Worm (Caenorhabditis elegans) whole organism, midembryonic: ENCODE measurements around the gene B0222.11.

Experiments used
- T22C8.4 ChIP-seq: fragments of 200-800 bp; sonication (Bioruptor generic); IDR thresholded peaks from 2 replicates; pipeline ENCODE4 v1.3.6; 2022; ENCODE audit warnings: missing genetic modification characterization, missing compliant biosample characterization
- cog-1 ChIP-seq: sonication (generic microtip); optimal IDR thresholded peaks from 2 replicates; lab custom pipeline; 2016; ENCODE audit warnings: missing genetic modification characterization, missing compliant biosample characterization
- flt-1 ChIP-seq: fragments of 200-800 bp; sonication (Bioruptor generic); IDR thresholded peaks from 2 replicates; pipeline ENCODE4 v1.3.6; 2022; ENCODE audit warnings: missing genetic modification characterization, missing compliant biosample characterization
- klf-2 ChIP-seq: fragments of 200-800 bp; sonication (Bioruptor generic); conservative IDR thresholded peaks from 2 replicates; pipeline ENCODE4 v1.3.6; 2022; ENCODE audit warnings: missing genetic modification reagents, missing genetic modification characterization, missing compliant biosample characterization
- ref-1 ChIP-seq: fragments of 200-800 bp; sonication (Bioruptor generic); conservative IDR thresholded peaks from 2 replicates; pipeline ENCODE4 v1.3.6; 2022; ENCODE audit warnings: missing genetic modification reagents, missing genetic modification characterization, missing compliant biosample characterization
- ztf-23 ChIP-seq: fragments of 200-800 bp; sonication (Bioruptor generic); IDR thresholded peaks from 2 replicates; pipeline ENCODE4 v1.3.6; 2022; ENCODE audit warnings: missing genetic modification reagents, missing genetic modification characterization, missing compliant biosample characterization
- ztf-29 ChIP-seq: fragments of 200-800 bp; sonication (Bioruptor generic); IDR thresholded peaks from 2 replicates; pipeline ENCODE4 v1.3.6; 2022; ENCODE audit warnings: missing genetic modification reagents, missing genetic modification characterization, missing compliant biosample characterization

ce11 chrV:9194055-9194454, 26.1 kb upstream of the B0222.11 start:
- no peak for TF ChIP-seq cog-1 (tag; lab: Kevin White, UChicago)
- no peak for TF ChIP-seq flt-1
- no peak for TF ChIP-seq ztf-29 (GFP tag; lab: Robert Waterston, UW)
- no peak for TF ChIP-seq T22C8.4 (GFP tag; lab: Robert Waterston, UW)
- TF ChIP-seq klf-2 (GFP tag; lab: Robert Waterston, UW): no peak
- TF ChIP-seq ztf-23 (GFP tag; lab: Robert Waterston, UW): no peak
- TF ChIP-seq ref-1 (GFP tag; lab: Robert Waterston, UW): no peak
